Worm (Caenorhabditis elegans): ENCODE measurements around the gene F58E6.13.

DNA sequence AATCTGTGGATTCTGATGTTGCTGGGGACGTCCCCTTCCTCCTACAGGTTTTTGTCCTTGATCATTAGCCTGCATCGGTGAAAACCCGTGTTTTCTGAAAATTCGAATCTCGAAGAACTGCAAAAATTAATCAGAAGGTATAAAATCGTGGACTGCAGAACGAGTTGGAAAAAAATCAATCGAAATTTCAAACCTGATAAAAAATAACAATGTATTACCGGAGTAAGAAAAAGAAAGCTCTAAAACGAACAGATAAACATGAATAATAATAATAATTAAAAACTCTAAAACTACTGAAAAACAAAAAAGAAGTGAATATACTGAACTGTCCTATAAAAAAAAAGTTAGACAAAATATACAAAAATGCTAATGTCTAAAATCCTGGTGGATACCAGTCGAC is 37.9 kb downstream of the F58E6.13 start, which contains the start of gene F46B6.5:
- TF ChIP-seq syd-9 (tag; optimal IDR thresholded peaks at IDR 0.05): no peak
- no peak for TF ChIP-seq dmd-4 (tag; optimal IDR thresholded peaks at IDR 0.05; ENCODE audit: borderline replicate concordance)
- TF ChIP-seq tbx-2 (tag; optimal IDR thresholded peaks at IDR 0.05): no peak
- no peak for TF ChIP-seq pag-3 (tag; optimal IDR thresholded peaks at IDR 0.05; ENCODE audit: borderline replicate concordance)
- TF ChIP-seq ama-1 (optimal IDR thresholded peaks at IDR 0.05): no peak
- TF ChIP-seq zip-5 (tag; optimal IDR thresholded peaks at IDR 0.05): no peak
- TF ChIP-seq ceh-2 (tag; optimal IDR thresholded peaks at IDR 0.05): no peak
